Fruit fly (Drosophila melanogaster): Measurements from ENCODE around the gene tin.

The tin gene

dm6 chr3R:21419932-21420331 lies 41.2 kb downstream of the tin start (continued):
- TF ChIP-seq ken (GFP tag; IDR thresholded peaks at IDR 0.05) (0 out of 3 replicates have a peak, but pooled peaks have one; percentile 5), CG17361 (GFP tag; IDR thresholded peaks at IDR 0.05) (peak; percentile 73), CG14667 (GFP tag; IDR thresholded peaks at IDR 0.05) (0 out of 2 replicates have a peak, but pooled peaks have one; percentile 31), CG4404 (GFP tag; IDR thresholded peaks at IDR 0.05) (peak; percentile 64), gsb (GFP tag; IDR thresholded peaks at IDR 0.05) (no peak; the same call in 1 of the 2 replicates), gsb-n (tag; optimal IDR thresholded peaks at IDR 0.05) (peak; percentile 29), Oli (tag; optimal IDR thresholded peaks at IDR 0.05) (peak; percentile 51), Blimp-1 (GFP tag; optimal IDR thresholded peaks at IDR 0.05) (peak; percentile 48), CG2199 (GFP tag; IDR thresholded peaks at IDR 0.05) (no peak), scrt (GFP tag; optimal IDR thresholded peaks at IDR 0.05) (peak; percentile 32), ab (GFP tag; optimal IDR thresholded peaks at IDR 0.05) (no peak), Hr51 (GFP tag; optimal IDR thresholded peaks at IDR 0.05) (peak in 1 of 2 experiments; percentile 44), D19A (tag; optimal IDR thresholded peaks at IDR 0.05) (peak; percentile 57), CG13287 (GFP tag; IDR thresholded peaks at IDR 0.05; ENCODE audit: partially characterized antibody) (no peak), grau (tag; optimal IDR thresholded peaks at IDR 0.05) (peak; percentile 52), org-1 (GFP tag; optimal IDR thresholded peaks at IDR 0.05) (peak; percentile 16), sisA (GFP tag; IDR thresholded peaks at IDR 0.05) (peak; percentile 61), CG11093 (GFP tag; IDR thresholded peaks at IDR 0.05) (0 out of 3 replicates have a peak, but pooled peaks have one; percentile 30), CG10654 (GFP tag; optimal IDR thresholded peaks at IDR 0.05) (peak; percentile 37), sr (GFP tag; IDR thresholded peaks at IDR 0.05) (no peak), dysf (GFP tag; IDR thresholded peaks at IDR 0.05) (peak; percentile 54; the same call in 2 of the 3 replicates), CG10147 (GFP tag; optimal IDR thresholded peaks at IDR 0.05) (peak; percentile 67), fd96Cb (tag; optimal IDR thresholded peaks at IDR 0.05) (peak; percentile 65), CG12391 (tag; optimal IDR thresholded peaks at IDR 0.05) (peak; percentile 53), CG15011 (GFP tag; optimal IDR thresholded peaks at IDR 0.05) (peak; percentile 29), CG30020 (tag; optimal IDR thresholded peaks at IDR 0.05) (no peak), BtbVII (GFP tag; optimal IDR thresholded peaks at IDR 0.05) (peak; percentile 34), gcm (GFP tag; optimal IDR thresholded peaks at IDR 0.05) (peak; percentile 3), crp (GFP tag; optimal IDR thresholded peaks at IDR 0.05) (no peak), CG6654 (GFP tag; optimal IDR thresholded peaks at IDR 0.05) (no peak), CG6813 (GFP tag; optimal IDR thresholded peaks at IDR 0.05) (peak; percentile 54), CoRest (tag; optimal IDR thresholded peaks at IDR 0.05) (peak; percentile 40), Asciz (GFP tag; optimal IDR thresholded peaks at IDR 0.05) (peak; percentile 58), CG12659 (GFP tag; optimal IDR thresholded peaks at IDR 0.05) (peak; percentile 8), CG17912 (GFP tag; optimal IDR thresholded peaks at IDR 0.05) (no peak), H15 (GFP tag; IDR thresholded peaks at IDR 0.05) (0 out of 3 replicates have a peak, but pooled peaks have one; percentile 24), Abd-B (GFP tag; optimal IDR thresholded peaks at IDR 0.05) (peak; percentile 23), CG7357 (GFP tag; IDR thresholded peaks at IDR 0.05) (peak; percentile 28; the same call in 1 of the 3 replicates), Sox102F (GFP tag; optimal IDR thresholded peaks at IDR 0.05) (peak; percentile 44), trem (tag; optimal IDR thresholded peaks at IDR 0.05) (peak; percentile 38), CG15479 (GFP tag; optimal IDR thresholded peaks at IDR 0.05) (no peak), CG7556 (GFP tag; optimal IDR thresholded peaks at IDR 0.05) (peak; percentile 33), CG31224 (GFP tag; IDR thresholded peaks at IDR 0.05) (peak; percentile 28; the same call in 1 of the 2 replicates), CG16815 (GFP tag; optimal IDR thresholded peaks at IDR 0.05) (peak; percentile 19), CG7745 (tag; optimal IDR thresholded peaks at IDR 0.05) (no peak), ap (GFP tag; IDR thresholded peaks at IDR 0.05) (no peak), C15 (GFP tag; IDR thresholded peaks at IDR 0.05) (0 out of 3 replicates have a peak, but pooled peaks have one; percentile 55), CG17359 (tag; optimal IDR thresholded peaks at IDR 0.05) (peak; percentile 72), lola (GFP tag; optimal IDR thresholded peaks at IDR 0.05) (peak in 1 of 3 experiments; percentile 55)

Data from whole organism, embryonic.